Worm (Caenorhabditis elegans) whole organism, midembryonic: Measurements from ENCODE around the gene col-108.

Experiments
- T22C8.4 ChIP-seq: fragments of 200-800 bp; sonication (Bioruptor generic); IDR thresholded peaks from 2 replicates; pipeline ENCODE4 v1.3.6; 2022; ENCODE audit warnings: missing genetic modification characterization, missing compliant biosample characterization
- klf-2 ChIP-seq: fragments of 200-800 bp; sonication (Bioruptor generic); conservative IDR thresholded peaks from 2 replicates; pipeline ENCODE4 v1.3.6; 2022; ENCODE audit warnings: missing genetic modification reagents, missing genetic modification characterization, missing compliant biosample characterization
- ref-1 ChIP-seq: fragments of 200-800 bp; sonication (Bioruptor generic); conservative IDR thresholded peaks from 2 replicates; pipeline ENCODE4 v1.3.6; 2022; ENCODE audit warnings: missing genetic modification reagents, missing genetic modification characterization, missing compliant biosample characterization
- tab-1 ChIP-seq: fragments of 200-800 bp; sonication (Bioruptor generic); IDR thresholded peaks from 2 replicates; pipeline ENCODE4 v1.3.6; 2022; ENCODE audit warnings: missing genetic modification characterization, missing compliant biosample characterization
- ztf-23 ChIP-seq: fragments of 200-800 bp; sonication (Bioruptor generic); IDR thresholded peaks from 2 replicates; pipeline ENCODE4 v1.3.6; 2022; ENCODE audit warnings: missing genetic modification reagents, missing genetic modification characterization, missing compliant biosample characterization

ce11 chrIV:1763452-1763851 is 4.9 kb upstream of the col-108 start:
- TF ChIP-seq klf-2 (GFP tag; lab: Robert Waterston, UW) (no peak), ztf-23 (no peak), tab-1 (GFP tag; lab: Robert Waterston, UW) (no peak), ref-1 (GFP tag; lab: Robert Waterston, UW) (no peak), T22C8.4 (GFP tag; lab: Robert Waterston, UW) (no peak)
